Worm (Caenorhabditis elegans): ENCODE measurements around the gene nhr-111.

DNA sequence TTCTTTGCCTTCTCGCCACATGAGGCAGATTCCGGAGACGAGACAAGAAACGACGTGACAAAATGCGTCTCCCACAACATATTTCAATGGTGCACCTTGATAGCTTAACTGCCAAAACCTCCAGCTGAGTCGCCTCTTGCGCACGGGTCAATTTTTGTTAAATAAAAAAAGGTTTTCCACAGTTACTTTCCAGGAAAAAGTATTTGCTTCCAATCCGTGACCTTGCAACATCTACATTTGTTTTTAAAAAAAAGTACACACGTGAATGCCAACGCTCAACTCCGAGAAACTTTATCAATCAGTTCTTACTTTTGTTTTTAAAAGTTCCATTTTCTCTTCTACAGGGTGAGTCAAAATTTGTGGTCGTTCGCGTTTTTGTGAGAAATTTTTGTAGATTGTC, 30.4 kb downstream of the nhr-111 start, which contains the start of gene F22B8.7:
- TF ChIP-seq elt-3 (tag; optimal IDR thresholded peaks at IDR 0.05) (no peak), snpc-4 (tag; optimal IDR thresholded peaks at IDR 0.05) (no peak), mab-5 (tag; optimal IDR thresholded peaks at IDR 0.05) (no peak), ces-1 (GFP tag; optimal IDR thresholded peaks at IDR 0.05) (no peak), bed-3 (GFP tag; optimal IDR thresholded peaks at IDR 0.05) (no peak), pha-4 (tag; optimal IDR thresholded peaks at IDR 0.05) (no peak), nhr-28 (tag; optimal IDR thresholded peaks at IDR 0.05) (no peak), mls-2 (tag; optimal IDR thresholded peaks at IDR 0.05) (no peak)
